Fruit fly (Drosophila melanogaster) whole organism, embryonic: ENCODE measurements around the gene CG46465.

Source experiments
- Awh ChIP-seq: fragments of 200-800 bp; sonication (Bioruptor generic); IDR thresholded peaks from 2 replicates; pipeline ENCODE4, ENCODE4 v1.3.6; 2022; ENCODE audit warnings: missing biosample characterization, missing genetic modification characterization
- BEAF-32 ChIP-seq: fragments of 200-800 bp; sonication (Bioruptor generic); optimal IDR thresholded peaks from 3 replicates; lab custom pipeline; 2017; ENCODE audit warnings: missing biosample characterization, missing genetic modification characterization, mild to moderate bottlenecking, moderate library complexity, missing genetic modification reagents
- CG10147 ChIP-seq: fragments of 200-800 bp; sonication (Bioruptor generic); optimal IDR thresholded peaks from 2 replicates; lab custom pipeline; 2019; ENCODE audit warnings: missing biosample characterization, mild to moderate bottlenecking, missing genetic modification characterization, moderate library complexity
- CG10565 ChIP-seq: fragments of 200-800 bp; sonication (Bioruptor generic); optimal IDR thresholded peaks from 3 replicates; lab custom pipeline; 2016; ENCODE audit warnings: missing biosample characterization, mild to moderate bottlenecking, missing genetic modification characterization
- CG11695 ChIP-seq: fragments of 200-800 bp; sonication (Bioruptor generic); IDR thresholded peaks from 3 replicates; pipeline ENCODE4 v1.3.6; 2022; ENCODE audit warnings: missing biosample characterization, missing genetic modification characterization
- CG12659 ChIP-seq: fragments of 200-800 bp; sonication (Bioruptor generic); optimal IDR thresholded peaks from 3 replicates; lab custom pipeline; 2017; ENCODE audit warnings: mild to moderate bottlenecking, missing biosample characterization, missing genetic modification reagents, missing genetic modification characterization
- CG12744 ChIP-seq: fragments of 200-800 bp; sonication (Bioruptor generic); optimal IDR thresholded peaks from 2 replicates; lab custom pipeline; 2016; ENCODE audit warnings: missing biosample characterization, missing genetic modification characterization
- CG15514 ChIP-seq: fragments of 200-800 bp; sonication (Bioruptor generic); optimal IDR thresholded peaks from 3 replicates; lab custom pipeline; 2017; ENCODE audit warnings: missing biosample characterization, missing genetic modification characterization, mild to moderate bottlenecking, moderate library complexity, missing genetic modification reagents
- CG1832 ChIP-seq: fragments of 200-800 bp; sonication (Bioruptor generic); optimal IDR thresholded peaks from 2 replicates; lab custom pipeline; 2017; ENCODE audit warnings: missing biosample characterization, mild to moderate bottlenecking, missing genetic modification characterization, inconsistent platforms
- CG18619 ChIP-seq: fragments of 200-800 bp; sonication (Bioruptor generic); optimal IDR thresholded peaks from 3 replicates; lab custom pipeline; 2017; ENCODE audit warnings: missing biosample characterization, mild to moderate bottlenecking, missing genetic modification characterization
- CG32772 ChIP-seq: fragments of 200-800 bp; sonication (Bioruptor generic); IDR thresholded peaks from 2 replicates; pipeline ENCODE4 v1.3.6; 2022; ENCODE audit warnings: missing biosample characterization, missing genetic modification characterization
- CG6272 ChIP-seq: fragments of 200-800 bp; sonication (Bioruptor generic); IDR thresholded peaks from 2 replicates; pipeline ENCODE4 v1.3.6; 2022; ENCODE audit warnings: missing biosample characterization, missing genetic modification characterization
- CG7786 ChIP-seq: fragments of 200-800 bp; sonication (Bioruptor generic); optimal IDR thresholded peaks from 2 replicates; lab custom pipeline; 2016; ENCODE audit warnings: missing biosample characterization, missing genetic modification characterization
- CG7839 ChIP-seq: fragments of 200-800 bp; sonication (Bioruptor generic); optimal IDR thresholded peaks from 3 replicates; lab custom pipeline; 2018; ENCODE audit warnings: missing biosample characterization, mild to moderate bottlenecking, missing genetic modification characterization, moderate library complexity
- CG7928 ChIP-seq: fragments of 200-800 bp; sonication (Bioruptor generic); optimal IDR thresholded peaks from 2 replicates; lab custom pipeline; 2017; ENCODE audit warnings: missing biosample characterization, mild to moderate bottlenecking, missing genetic modification characterization
- CG8290 ChIP-seq, 3 experiments: fragments of 200-800 bp; sonication (Bioruptor generic); optimal IDR thresholded peaks; 2 replicates each; lab custom pipeline; 2016 to 2019; ENCODE audit warnings: missing biosample characterization in 3 of 3, missing genetic modification characterization in 3 of 3, mild to moderate bottlenecking in 2 of 3, moderate library complexity in 1 of 3
- CG8359 ChIP-seq: fragments of 200-800 bp; sonication (Bioruptor generic); optimal IDR thresholded peaks from 2 replicates; lab custom pipeline; 2017; ENCODE audit warnings: missing biosample characterization, mild to moderate bottlenecking, missing genetic modification characterization, borderline replicate concordance
- CG9609 ChIP-seq: fragments of 200-800 bp; sonication (Bioruptor generic); optimal IDR thresholded peaks from 3 replicates; lab custom pipeline; 2016; ENCODE audit warnings: missing biosample characterization, missing genetic modification characterization
- CG9817 ChIP-seq: fragments of 200-800 bp; sonication (Bioruptor generic); optimal IDR thresholded peaks from 2 replicates; lab custom pipeline; 2018; ENCODE audit warnings: missing biosample characterization, mild to moderate bottlenecking, missing genetic modification characterization, moderate library complexity
- Doc3 ChIP-seq: fragments of 200-800 bp; sonication (Bioruptor generic); IDR thresholded peaks from 3 replicates; pipeline ENCODE4 v1.3.6; 2022; ENCODE audit warnings: missing biosample characterization, missing genetic modification characterization; ENCODE audit not compliant: partially characterized antibody
- Gsc ChIP-seq: fragments of 200-800 bp; sonication (Bioruptor generic); IDR thresholded peaks from 2 replicates; pipeline ENCODE4 v1.3.6; 2022; ENCODE audit warnings: missing biosample characterization, missing genetic modification characterization
- Lim3 ChIP-seq: fragments of 200-800 bp; sonication (Bioruptor generic); IDR thresholded peaks from 2 replicates; pipeline ENCODE4 v1.3.6; 2022; ENCODE audit warnings: missing biosample characterization, missing genetic modification characterization
- Myb ChIP-seq: fragments of 200-800 bp; sonication (Bioruptor generic); optimal IDR thresholded peaks from 2 replicates; lab custom pipeline; 2016; ENCODE audit warnings: missing biosample characterization, missing genetic modification characterization
- NFAT ChIP-seq: fragments of 200-800 bp; sonication (Bioruptor generic); IDR thresholded peaks from 2 replicates; pipeline ENCODE4 v1.3.6; 2022; ENCODE audit warnings: missing biosample characterization, missing genetic modification characterization
- Optix ChIP-seq: fragments of 200-800 bp; sonication (Bioruptor generic); IDR thresholded peaks from 3 replicates; pipeline ENCODE4 v1.3.6; 2022; ENCODE audit warnings: missing biosample characterization, missing genetic modification characterization
- Sry-β ChIP-seq: fragments of 200-800 bp; sonication (Bioruptor generic); optimal IDR thresholded peaks from 2 replicates; lab custom pipeline; 2018; ENCODE audit warnings: missing biosample characterization, mild to moderate bottlenecking, missing genetic modification characterization, moderate library complexity
- Sry-δ ChIP-seq: fragments of 200-800 bp; sonication (Bioruptor generic); optimal IDR thresholded peaks from 2 replicates; lab custom pipeline; 2016; ENCODE audit warnings: missing biosample characterization, missing genetic modification characterization
- ac ChIP-seq: fragments of 200-800 bp; sonication (Bioruptor generic); optimal IDR thresholded peaks from 3 replicates; lab custom pipeline; 2017; ENCODE audit warnings: missing biosample characterization, mild to moderate bottlenecking, missing genetic modification characterization
- amos ChIP-seq: fragments of 200-800 bp; sonication (Bioruptor generic); IDR thresholded peaks from 2 replicates; pipeline ENCODE4 v1.3.6; 2022; ENCODE audit warnings: missing biosample characterization, missing genetic modification characterization; ENCODE audit not compliant: partially characterized antibody
- bcd ChIP-seq: fragments of 200-800 bp; sonication (Bioruptor generic); optimal IDR thresholded peaks from 2 replicates; lab custom pipeline; 2017; ENCODE audit warnings: missing biosample characterization, mild to moderate bottlenecking, missing genetic modification characterization
- bowl ChIP-seq: fragments of 200-800 bp; sonication (Bioruptor generic); IDR thresholded peaks from 2 replicates; pipeline ENCODE4 v1.3.6; 2022; ENCODE audit warnings: missing biosample characterization, missing genetic modification characterization
- dan ChIP-seq: fragments of 200-800 bp; sonication (Bioruptor generic); IDR thresholded peaks from 2 replicates; pipeline ENCODE4 v1.3.6; 2022; ENCODE audit warnings: missing biosample characterization, missing genetic modification characterization
- dmrt11E ChIP-seq: fragments of 200-800 bp; sonication (Bioruptor generic); optimal IDR thresholded peaks from 3 replicates; lab custom pipeline; 2018; ENCODE audit warnings: missing biosample characterization, mild to moderate bottlenecking, missing genetic modification characterization, moderate library complexity
- dysf ChIP-seq: fragments of 200-800 bp; sonication (Bioruptor generic); IDR thresholded peaks from 3 replicates; pipeline ENCODE4 v1.3.6; 2022; ENCODE audit warnings: missing biosample characterization, missing genetic modification characterization
- ftz-f1 ChIP-seq: fragments of 200-800 bp; sonication (Bioruptor generic); optimal IDR thresholded peaks from 2 replicates; lab custom pipeline; 2016; ENCODE audit warnings: missing biosample characterization, missing genetic modification characterization
- her ChIP-seq: fragments of 200-800 bp; sonication (Bioruptor generic); optimal IDR thresholded peaks from 2 replicates; lab custom pipeline; 2016; ENCODE audit warnings: missing biosample characterization, missing genetic modification characterization
- ken ChIP-seq: fragments of 200-800 bp; sonication (Bioruptor generic); IDR thresholded peaks from 3 replicates; pipeline ENCODE4 v1.3.6; 2022; ENCODE audit warnings: missing biosample characterization, missing genetic modification characterization
- kni ChIP-seq: fragments of 200-800 bp; sonication (Bioruptor generic); optimal IDR thresholded peaks from 3 replicates; lab custom pipeline; 2017; ENCODE audit warnings: mild to moderate bottlenecking, missing biosample characterization, missing genetic modification reagents, missing genetic modification characterization
- lola ChIP-seq, 3 experiments: fragments of >200 bp in 2 of 3; fragments of 200-800 bp in 1 of 3; sonication (Bioruptor generic) in 1 of 3; optimal IDR thresholded peaks; 2 replicates each; lab custom pipeline; 2017 to 2019; ENCODE audit warnings: missing biosample characterization in 3 of 3, missing genetic modification characterization in 3 of 3, mild to moderate bottlenecking in 1 of 3, moderate library complexity in 1 of 3
- maf-S ChIP-seq: fragments of 200-800 bp; sonication (Bioruptor generic); optimal IDR thresholded peaks from 2 replicates; lab custom pipeline; 2016; ENCODE audit warnings: missing biosample characterization, missing genetic modification characterization
- nom ChIP-seq: fragments of 200-800 bp; sonication (Bioruptor generic); optimal IDR thresholded peaks from 2 replicates; lab custom pipeline; 2017; ENCODE audit warnings: missing biosample characterization, missing genetic modification characterization, mild to moderate bottlenecking, moderate library complexity, missing genetic modification reagents
- odd ChIP-seq: fragments of 200-800 bp; sonication (Bioruptor generic); optimal IDR thresholded peaks from 2 replicates; lab custom pipeline; 2017; ENCODE audit warnings: missing biosample characterization, mild to moderate bottlenecking, missing genetic modification characterization
- pan ChIP-seq, 4 experiments: fragments of >200 bp in 3 of 4; fragments of 200-800 bp in 1 of 4; sonication (Bioruptor generic) in 1 of 4; optimal IDR thresholded peaks in 3 of 4; IDR thresholded peaks in 1 of 4; 2 replicates each; pipeline versions ENCODE4 v1.3.6 to Lab custom; 2017 to 2022; ENCODE audit warnings: missing biosample characterization in 2 of 4, missing genetic modification characterization in 2 of 4, mixed read lengths in 1 of 4
- psq ChIP-seq: fragments of 200-800 bp; sonication (Bioruptor generic); optimal IDR thresholded peaks from 2 replicates; lab custom pipeline; 2017; ENCODE audit warnings: missing biosample characterization, missing genetic modification characterization
- seq ChIP-seq: fragments of 200-800 bp; sonication (Bioruptor generic); IDR thresholded peaks from 2 replicates; pipeline ENCODE4 v1.3.6; 2022; ENCODE audit warnings: missing biosample characterization, missing genetic modification characterization
- sob ChIP-seq: fragments of 200-800 bp; sonication (Bioruptor generic); IDR thresholded peaks from 2 replicates; pipeline ENCODE4 v1.3.6; 2022; ENCODE audit warnings: missing biosample characterization, missing genetic modification characterization
- ssp ChIP-seq: fragments of 200-800 bp; sonication (Bioruptor generic); IDR thresholded peaks from 2 replicates; pipeline ENCODE4 v1.3.6; 2022; ENCODE audit warnings: missing biosample characterization, missing genetic modification characterization
- tgo ChIP-seq: fragments of 200-800 bp; sonication (Bioruptor generic); IDR thresholded peaks from 3 replicates; pipeline ENCODE4 v1.3.6; 2022; ENCODE audit warnings: missing biosample characterization, missing genetic modification characterization
- usp ChIP-seq: fragments of >200 bp; optimal IDR thresholded peaks from 2 replicates; lab custom pipeline; 2017; ENCODE audit warnings: missing biosample characterization, missing genetic modification characterization

Gene CG46465

dm6 chr2L:18966214-18966556 lies 26.1 kb upstream of the CG46465 start (continued):
- TF ChIP-seq ken (GFP tag; lab: Robert Waterston, UW) (peak; percentile 65; the same call in 2 of the 3 replicates), CG7786 (GFP tag; lab: Kevin White, UChicago) (peak; percentile 2), Sry-δ (no peak), BEAF-32 (GFP tag; lab: Kevin White, UChicago) (no peak), CG8359 (GFP tag; lab: Kevin White, UChicago) (peak; percentile 22), ftz-f1 (peak; percentile 94), tgo (GFP tag; lab: Robert Waterston, UW) (peak; percentile 90), psq (GFP tag; lab: Kevin White, UChicago) (peak; percentile 11), ssp (peak; percentile 80), Gsc (no peak), bowl (GFP tag; lab: Robert Waterston, UW) (peak; percentile 79; the same call in 1 of the 2 replicates), her (GFP tag; lab: Kevin White, UChicago) (no peak), CG12659 (GFP tag; lab: Kevin White, UChicago) (peak; percentile 49), Awh (GFP tag; lab: Robert Waterston, UW) (peak; percentile 71), CG11695 (GFP tag; lab: Robert Waterston, UW) (peak; percentile 94), amos (GFP tag; lab: Robert Waterston, UW) (no peak), nom (GFP tag; lab: Kevin White, UChicago) (no peak), CG32772 (GFP tag; lab: Robert Waterston, UW) (peak; percentile 87), CG10565 (GFP tag; lab: Kevin White, UChicago) (no peak), CG12744 (no peak), Lim3 (no peak), odd (GFP tag; lab: Kevin White, UChicago) (peak; percentile 3), bcd (GFP tag; lab: Kevin White, UChicago) (peak; percentile 75), CG1832 (GFP tag; lab: Kevin White, UChicago) (no peak), dysf (GFP tag; lab: Robert Waterston, UW) (peak; percentile 94), CG18619 (GFP tag; lab: Kevin White, UChicago) (peak; percentile 66), seq (GFP tag; lab: Robert Waterston, UW) (peak; percentile 88), CG9817 (peak; percentile 80), CG8290 (GFP tag; optimal IDR thresholded peaks at IDR 0.05; lab: Kevin White, UChicago) (peak; percentile 25), CG8290 (tag; optimal IDR thresholded peaks at IDR 0.05; lab: Kevin White, UChicago) (no peak), CG6272 (peak; percentile 78), ac (no peak), dan (peak; percentile 49), Optix (0 out of 3 replicates have a peak, but pooled peaks have one; percentile 6), usp (GFP tag; lab: Kevin White, UChicago) (no peak), CG7839 (tag; lab: Kevin White, UChicago) (peak; percentile 86), lola (GFP tag; optimal IDR thresholded peaks at IDR 0.05; lab: Kevin White, UChicago) (peak in 1 of 3 experiments; percentile 6), dmrt11E (tag; lab: Kevin White, UChicago) (peak; percentile 60), CG15514 (peak; percentile 83), Doc3 (no peak), Sry-β (GFP tag; lab: Kevin White, UChicago) (no peak), maf-S (GFP tag; lab: Kevin White, UChicago) (peak; percentile 38), CG7928 (GFP tag; lab: Kevin White, UChicago) (peak; percentile 49), NFAT (peak; percentile 89), sob (GFP tag; lab: Robert Waterston, UW) (peak; percentile 94), kni (GFP tag; lab: Kevin White, UChicago) (no peak), Myb (GFP tag; lab: Kevin White, UChicago) (peak; percentile 13), CG10147 (GFP tag; lab: Kevin White, UChicago) (peak; percentile 75), pan (optimal IDR thresholded peaks at IDR 0.05; lab: Kevin White, UChicago) (no peak), pan (GFP tag; optimal IDR thresholded peaks at IDR 0.05 in 1 of 2, IDR thresholded peaks at IDR 0.05 in 1 of 2) (peak in 1 of 2 experiments; percentile 92), CG9609 (GFP tag; lab: Kevin White, UChicago) (peak; percentile 15)
